Worm (Caenorhabditis elegans): ENCODE results near the gene ZK488.5.

- TF ChIP-seq ama-1 (optimal IDR thresholded peaks at IDR 0.05) (no peak), tbx-11 (GFP tag; IDR thresholded peaks at IDR 0.05) (no peak), F13C5.2 (tag; optimal IDR thresholded peaks at IDR 0.05) (no peak)
Observed at ce11 chrV:628527-628926, 35.5 kb downstream of the ZK488.5 start, which contains the start of gene F48G7.9.

Data from whole organism, early embryonic.